Fruit fly (Drosophila melanogaster) whole organism, pupa: ENCODE data around the gene gish.

Source experiments
- CG10348 ChIP-seq: fragments of 200-800 bp; sonication (Bioruptor generic); IDR thresholded peaks from 2 replicates; pipeline ENCODE4 v1.3.6; 2022; ENCODE audit warnings: missing biosample characterization, missing genetic modification characterization
- CG12605 ChIP-seq: fragments of 200-800 bp; sonication (Bioruptor generic); IDR thresholded peaks from 2 replicates; pipeline ENCODE4 v1.3.6; 2022; ENCODE audit warnings: missing biosample characterization, missing genetic modification characterization
- CG13204 ChIP-seq: fragments of 200-800 bp; sonication (Bioruptor generic); optimal IDR thresholded peaks from 2 replicates; lab custom pipeline; 2018; ENCODE audit warnings: missing biosample characterization, mild to moderate bottlenecking, missing genetic modification characterization, moderate library complexity
- CG14655 ChIP-seq: fragments of 200-800 bp; sonication (Bioruptor generic); optimal IDR thresholded peaks from 3 replicates; lab custom pipeline; 2017; ENCODE audit warnings: mild to moderate bottlenecking, missing biosample characterization, missing genetic modification reagents, missing genetic modification characterization
- CG15710 ChIP-seq: fragments of 200-800 bp; sonication (Bioruptor generic); optimal IDR thresholded peaks from 2 replicates; lab custom pipeline; 2018; ENCODE audit warnings: missing biosample characterization, mild to moderate bottlenecking, missing genetic modification characterization, moderate library complexity
- CG17806 ChIP-seq: fragments of 200-800 bp; sonication (Bioruptor generic); optimal IDR thresholded peaks from 2 replicates; lab custom pipeline; 2018; ENCODE audit warnings: missing biosample characterization, mild to moderate bottlenecking, missing genetic modification characterization, moderate library complexity
- CG32121 ChIP-seq: fragments of 200-800 bp; sonication (Bioruptor generic); IDR thresholded peaks from 2 replicates; pipeline ENCODE4 v1.3.6; 2022; ENCODE audit warnings: missing biosample characterization, missing genetic modification characterization
- CG34367 ChIP-seq: fragments of 200-800 bp; sonication (Bioruptor generic); optimal IDR thresholded peaks from 2 replicates; lab custom pipeline; 2018; ENCODE audit warnings: missing biosample characterization, mild to moderate bottlenecking, missing genetic modification characterization
- CG4496 ChIP-seq: fragments of 200-800 bp; sonication (Bioruptor generic); IDR thresholded peaks from 3 replicates; pipeline ENCODE4 v1.3.6; 2022; ENCODE audit warnings: missing biosample characterization, missing genetic modification characterization
- CG8159 ChIP-seq: fragments of 200-800 bp; sonication (Bioruptor generic); optimal IDR thresholded peaks from 3 replicates; lab custom pipeline; 2018; ENCODE audit warnings: missing biosample characterization, mild to moderate bottlenecking, missing genetic modification characterization, moderate library complexity
- CG8301 ChIP-seq: fragments of 200-800 bp; sonication (Bioruptor generic); optimal IDR thresholded peaks from 2 replicates; lab custom pipeline; 2018; ENCODE audit warnings: missing biosample characterization, mild to moderate bottlenecking, missing genetic modification characterization
- CG9948 ChIP-seq: fragments of 200-800 bp; sonication (Bioruptor generic); optimal IDR thresholded peaks from 2 replicates; lab custom pipeline; 2018; ENCODE audit warnings: missing biosample characterization, mild to moderate bottlenecking, missing genetic modification characterization, moderate library complexity
- D1 ChIP-seq: fragments of 200-800 bp; sonication (Bioruptor generic); optimal IDR thresholded peaks from 2 replicates; lab custom pipeline; 2018; ENCODE audit warnings: missing biosample characterization, mild to moderate bottlenecking, missing genetic modification characterization, moderate library complexity
- EcR ChIP-seq: fragments of 200-800 bp; sonication (Bioruptor generic); optimal IDR thresholded peaks from 3 replicates; lab custom pipeline; 2019; ENCODE audit warnings: missing biosample characterization, missing genetic modification characterization, mild to moderate bottlenecking, moderate library complexity, missing genetic modification reagents
- Ets98B ChIP-seq: fragments of 200-800 bp; sonication (Bioruptor generic); IDR thresholded peaks from 2 replicates; pipeline ENCODE4 v1.3.6; 2022; ENCODE audit warnings: missing biosample characterization, missing genetic modification characterization
- Pif1A ChIP-seq: fragments of 200-800 bp; sonication (Bioruptor generic); optimal IDR thresholded peaks from 3 replicates; lab custom pipeline; 2016; ENCODE audit warnings: missing biosample characterization, missing genetic modification characterization
- Pif1B ChIP-seq: fragments of 200-800 bp; sonication (Bioruptor generic); optimal IDR thresholded peaks from 3 replicates; lab custom pipeline; 2016; ENCODE audit warnings: missing biosample characterization, missing genetic modification characterization
- Snoo ChIP-seq: fragments of 200-800 bp; sonication (Bioruptor generic); optimal IDR thresholded peaks from 3 replicates; lab custom pipeline; 2017; ENCODE audit warnings: missing biosample characterization, mild to moderate bottlenecking, missing genetic modification characterization, inconsistent platforms
- fd96Ca ChIP-seq: fragments of 200-800 bp; sonication (Bioruptor generic); IDR thresholded peaks from 3 replicates; pipeline ENCODE4 v1.3.6; 2022; ENCODE audit warnings: missing biosample characterization, missing genetic modification characterization
- gl ChIP-seq: fragments of 200-800 bp; sonication (Bioruptor generic); optimal IDR thresholded peaks from 2 replicates; lab custom pipeline; 2018; ENCODE audit warnings: missing biosample characterization, mild to moderate bottlenecking, missing genetic modification characterization
- rn ChIP-seq: fragments of 200-800 bp; sonication (Bioruptor generic); IDR thresholded peaks from 2 replicates; pipeline ENCODE4 v1.3.6; 2022; ENCODE audit warnings: missing biosample characterization, missing genetic modification characterization

The gish gene

dm6 chr3R:16236713-16237641, 35.3 kb upstream of the gish start:
- TF ChIP-seq fd96Ca (GFP tag; lab: Robert Waterston, UW): no peak
- peak; percentile 96 for TF ChIP-seq CG8301 (tag; lab: Kevin White, UChicago)
- TF ChIP-seq CG14655 (GFP tag; lab: Kevin White, UChicago): peak; percentile 97
- peak; percentile 97 for TF ChIP-seq D1
- no peak for TF ChIP-seq Ets98B (GFP tag; lab: Robert Waterston, UW)
- TF ChIP-seq CG15710: peak; percentile 98
- TF ChIP-seq rn (GFP tag; lab: Robert Waterston, UW): no peak
- no peak for TF ChIP-seq CG12605
- no peak for TF ChIP-seq CG32121 (GFP tag; lab: Robert Waterston, UW)
- TF ChIP-seq CG34367 (tag; lab: Kevin White, UChicago): peak; percentile 96
- peak; percentile 99 for TF ChIP-seq CG8159 (tag; lab: Kevin White, UChicago)
- TF ChIP-seq Pif1B (GFP tag; lab: Kevin White, UChicago): peak; percentile 97
- peak; percentile 88 for TF ChIP-seq gl (tag; lab: Kevin White, UChicago)
- peak; percentile 81 for TF ChIP-seq CG13204 (GFP tag; lab: Kevin White, UChicago)
- no peak for TF ChIP-seq CG4496 (GFP tag; lab: Robert Waterston, UW)
- peak; percentile 75 for TF ChIP-seq EcR (GFP tag; lab: Kevin White, UChicago)
- TF ChIP-seq CG10348: no peak
- TF ChIP-seq Snoo (tag; lab: Kevin White, UChicago): peak; percentile 97
- TF ChIP-seq Pif1A: peak; percentile 92
- TF ChIP-seq CG17806 (tag; lab: Kevin White, UChicago): peak; percentile 98
- peak; percentile 98 for TF ChIP-seq CG9948 (tag; lab: Kevin White, UChicago)

- peak; percentile 47 for TF ChIP-seq CG9948 (tag; lab: Kevin White, UChicago)
- TF ChIP-seq CG12605: no peak
- TF ChIP-seq gl (tag; lab: Kevin White, UChicago): no peak
- peak; percentile 50 for TF ChIP-seq CG15710
- no peak for TF ChIP-seq Ets98B (GFP tag; lab: Robert Waterston, UW)
- TF ChIP-seq CG32121 (GFP tag; lab: Robert Waterston, UW): no peak
- TF ChIP-seq CG4496 (GFP tag; lab: Robert Waterston, UW): no peak
- peak; percentile 17 for TF ChIP-seq Snoo (tag; lab: Kevin White, UChicago)
- TF ChIP-seq D1: peak; percentile 2
- no peak for TF ChIP-seq CG10348
- TF ChIP-seq Pif1B (GFP tag; lab: Kevin White, UChicago): no peak
- peak; percentile 35 for TF ChIP-seq CG17806 (tag; lab: Kevin White, UChicago)
- TF ChIP-seq CG8159 (tag; lab: Kevin White, UChicago): peak; percentile 68
- no peak for TF ChIP-seq rn (GFP tag; lab: Robert Waterston, UW)
- no peak for TF ChIP-seq fd96Ca (GFP tag; lab: Robert Waterston, UW)
- TF ChIP-seq CG13204 (GFP tag; lab: Kevin White, UChicago): no peak
- peak; percentile 26 for TF ChIP-seq CG8301 (tag; lab: Kevin White, UChicago)
- peak; percentile 25 for TF ChIP-seq CG34367 (tag; lab: Kevin White, UChicago)
- peak; percentile 91 for TF ChIP-seq EcR (GFP tag; lab: Kevin White, UChicago)
- TF ChIP-seq Pif1A: no peak
- TF ChIP-seq CG14655 (GFP tag; lab: Kevin White, UChicago): peak; percentile 64
Observed at dm6 chr3R:16238016-16238710, 34.1 kb upstream of the gish start.

dm6 chr3R:16239304-16239703, 32.9 kb upstream of the gish start:
- TF ChIP-seq CG9948 (tag; lab: Kevin White, UChicago) (no peak), CG13204 (GFP tag; lab: Kevin White, UChicago) (peak; percentile 57)

- TF ChIP-seq gl (tag; lab: Kevin White, UChicago) (peak; percentile 42), CG4496 (GFP tag; lab: Robert Waterston, UW) (no peak), rn (GFP tag; lab: Robert Waterston, UW) (no peak), CG32121 (GFP tag; lab: Robert Waterston, UW) (no peak), Snoo (tag; lab: Kevin White, UChicago) (peak; percentile 32), CG15710 (no peak), CG14655 (GFP tag; lab: Kevin White, UChicago) (peak; percentile 1), CG34367 (tag; lab: Kevin White, UChicago) (no peak), CG9948 (tag; lab: Kevin White, UChicago) (no peak), CG8159 (tag; lab: Kevin White, UChicago) (peak; percentile 28), CG10348 (no peak)
Observed at dm6 chr3R:16240478-16241101, 31.7 kb upstream of the gish start.
